Worm (Caenorhabditis elegans) whole organism, L3 larva: Measurements from ENCODE around the gene str-30.

Experiments used
- ceh-82 ChIP-seq: fragments of 150-350 bp; optimal IDR thresholded peaks from 2 replicates; lab custom pipeline; 2014; ENCODE audit warnings: missing biosample characterization, missing genetic modification characterization
- fkh-10 ChIP-seq: sonication (generic microtip); optimal IDR thresholded peaks from 2 replicates; lab custom pipeline; 2017; ENCODE audit warnings: missing biosample characterization, missing genetic modification reagents, missing genetic modification characterization
- fkh-2 ChIP-seq: fragments of 150-350 bp; optimal IDR thresholded peaks from 2 replicates; lab custom pipeline; 2014; ENCODE audit warnings: missing biosample characterization, missing genetic modification reagents, missing genetic modification characterization
- fos-1 ChIP-seq: fragments of 150-350 bp; optimal IDR thresholded peaks from 2 replicates; lab custom pipeline; 2014; ENCODE audit warnings: missing biosample characterization, missing genetic modification characterization
- jun-1 ChIP-seq: fragments of 150-350 bp; optimal IDR thresholded peaks from 2 replicates; lab custom pipeline; 2014; ENCODE audit warnings: missing biosample characterization, missing genetic modification reagents, missing genetic modification characterization
- lin-39 ChIP-seq: fragments of 150-350 bp; optimal IDR thresholded peaks from 2 replicates; lab custom pipeline; 2018; ENCODE audit warnings: missing biosample characterization, missing genetic modification reagents, missing genetic modification characterization
- nfya-1 ChIP-seq: sonication (generic microtip); optimal IDR thresholded peaks from 2 replicates; lab custom pipeline; 2017; ENCODE audit warnings: missing genetic modification characterization, mild to moderate bottlenecking, missing compliant biosample characterization, antibody characterized with exemption, moderate library complexity; ENCODE audit not compliant: insufficient read depth
- nhr-77 ChIP-seq: fragments of 150-350 bp; optimal IDR thresholded peaks from 2 replicates; lab custom pipeline; 2014; ENCODE audit warnings: missing biosample characterization, missing genetic modification characterization
- pha-4 ChIP-seq: fragments of 150-350 bp; optimal IDR thresholded peaks from 2 replicates; lab custom pipeline; 2014; ENCODE audit warnings: missing biosample characterization, missing genetic modification reagents, missing genetic modification characterization

- TF ChIP-seq jun-1 (no peak), fkh-2 (tag; lab: Kevin White, UChicago) (no peak), ceh-82 (tag; lab: Kevin White, UChicago) (no peak), nfya-1 (tag; lab: Kevin White, UChicago) (no peak), lin-39 (tag; lab: Kevin White, UChicago) (no peak), pha-4 (tag; lab: Kevin White, UChicago) (no peak), fkh-10 (GFP tag; lab: Kevin White, UChicago) (no peak), fos-1 (tag; lab: Kevin White, UChicago) (no peak), nhr-77 (tag; lab: Kevin White, UChicago) (no peak)
These were observed 12.7 kb upstream of the str-30 start for ce11 chrV:3712192-3712591.
